Worm (Caenorhabditis elegans) whole organism, mixed stage, embryonic: ENCODE data around the gene kxd-1.

Experiments used
- M03D4.4 ChIP-seq: sonication (generic microtip); optimal IDR thresholded peaks from 2 replicates; lab custom pipeline; 2017; ENCODE audit warnings: mild to moderate bottlenecking, missing genetic modification characterization, missing compliant biosample characterization
- bed-3 ChIP-seq: fragments of 200-800 bp; sonication (Bioruptor generic); optimal IDR thresholded peaks from 3 replicates; lab custom pipeline; 2018; ENCODE audit warnings: mild to moderate bottlenecking, missing genetic modification characterization, moderate library complexity, missing compliant biosample characterization
- blmp-1 ChIP-seq: fragments of 150-350 bp; optimal IDR thresholded peaks from 2 replicates; lab custom pipeline; 2014; ENCODE audit warnings: missing biosample characterization, missing genetic modification characterization
- ceh-39 ChIP-seq: fragments of 150-350 bp; optimal IDR thresholded peaks from 2 replicates; lab custom pipeline; 2014; ENCODE audit warnings: missing biosample characterization, missing genetic modification characterization
- ceh-43 ChIP-seq: fragments of 200-800 bp; sonication (Bioruptor generic); optimal IDR thresholded peaks from 2 replicates; lab custom pipeline; 2018; ENCODE audit warnings: mild to moderate bottlenecking, missing genetic modification characterization, moderate library complexity, missing compliant biosample characterization
- ceh-83 ChIP-seq: fragments of 200-800 bp; sonication (Bioruptor generic); optimal IDR thresholded peaks from 2 replicates; lab custom pipeline; 2018; ENCODE audit warnings: mild to moderate bottlenecking, missing genetic modification characterization, missing compliant biosample characterization
- ces-1 ChIP-seq: fragments of 150-350 bp; optimal IDR thresholded peaks from 2 replicates; lab custom pipeline; 2014; ENCODE audit warnings: missing biosample characterization, missing genetic modification reagents, missing genetic modification characterization
- cnd-1 ChIP-seq: fragments of 200-800 bp; sonication (Bioruptor generic); optimal IDR thresholded peaks from 2 replicates; lab custom pipeline; 2018; ENCODE audit warnings: mild to moderate bottlenecking, missing genetic modification characterization, missing compliant biosample characterization
- drap-1 ChIP-seq: fragments of 200-800 bp; sonication (Bioruptor generic); optimal IDR thresholded peaks from 3 replicates; lab custom pipeline; 2018; ENCODE audit warnings: mild to moderate bottlenecking, missing genetic modification characterization, missing compliant biosample characterization
- elt-3 ChIP-seq: fragments of 150-350 bp; optimal IDR thresholded peaks from 2 replicates; lab custom pipeline; 2014; ENCODE audit warnings: missing biosample characterization, missing genetic modification characterization
- flh-1 ChIP-seq: fragments of 200-800 bp; sonication (Bioruptor generic); optimal IDR thresholded peaks from 2 replicates; lab custom pipeline; 2018; ENCODE audit warnings: mild to moderate bottlenecking, missing genetic modification characterization, moderate library complexity, missing compliant biosample characterization
- lin-13 ChIP-seq: fragments of 150-350 bp; optimal IDR thresholded peaks from 2 replicates; lab custom pipeline; 2014; ENCODE audit warnings: missing biosample characterization, missing genetic modification characterization
- lsy-2 ChIP-seq: fragments of 150-350 bp; optimal IDR thresholded peaks from 2 replicates; lab custom pipeline; 2014; ENCODE audit warnings: missing biosample characterization, missing genetic modification characterization
- mep-1 ChIP-seq: fragments of 150-350 bp; optimal IDR thresholded peaks from 2 replicates; lab custom pipeline; 2017; ENCODE audit warnings: missing biosample characterization, missing genetic modification reagents, missing genetic modification characterization, inconsistent platforms
- mls-2 ChIP-seq: sonication (generic microtip); optimal IDR thresholded peaks from 2 replicates; lab custom pipeline; 2016; ENCODE audit warnings: mild to moderate bottlenecking, missing genetic modification characterization, moderate library complexity, missing compliant biosample characterization
- nhr-2 ChIP-seq: fragments of 150-350 bp; optimal IDR thresholded peaks from 2 replicates; lab custom pipeline; 2014; ENCODE audit warnings: missing biosample characterization, missing genetic modification characterization
- nhr-237 ChIP-seq: fragments of 150-350 bp; optimal IDR thresholded peaks from 2 replicates; lab custom pipeline; 2014; ENCODE audit warnings: missing biosample characterization, missing genetic modification characterization
- nhr-28 ChIP-seq: fragments of 150-350 bp; optimal IDR thresholded peaks from 2 replicates; lab custom pipeline; 2014; ENCODE audit warnings: missing biosample characterization, missing genetic modification characterization
- nhr-76 ChIP-seq: sonication (generic microtip); optimal IDR thresholded peaks from 2 replicates; lab custom pipeline; 2017; ENCODE audit warnings: missing biosample characterization, missing genetic modification characterization
- pha-4 ChIP-seq: fragments of 150-350 bp; optimal IDR thresholded peaks from 2 replicates; lab custom pipeline; 2018; ENCODE audit warnings: missing biosample characterization, missing genetic modification reagents, missing genetic modification characterization
- sem-2 ChIP-seq: fragments of 200-800 bp; sonication (Bioruptor generic); optimal IDR thresholded peaks from 2 replicates; lab custom pipeline; 2018; ENCODE audit warnings: mild to moderate bottlenecking, missing genetic modification characterization, missing compliant biosample characterization
- snpc-4 ChIP-seq: fragments of 150-350 bp; optimal IDR thresholded peaks from 2 replicates; lab custom pipeline; 2014; ENCODE audit warnings: missing biosample characterization, missing genetic modification characterization
- sptf-1 ChIP-seq: sonication (generic microtip); optimal IDR thresholded peaks from 2 replicates; lab custom pipeline; 2017; ENCODE audit warnings: mild to moderate bottlenecking, missing genetic modification characterization, moderate library complexity, missing compliant biosample characterization
- tbx-8 ChIP-seq: fragments of 200-800 bp; sonication (Bioruptor generic); optimal IDR thresholded peaks from 2 replicates; lab custom pipeline; 2018; ENCODE audit warnings: mild to moderate bottlenecking, missing genetic modification characterization, moderate library complexity, missing compliant biosample characterization
- unc-120 ChIP-seq: sonication (generic microtip); optimal IDR thresholded peaks from 2 replicates; lab custom pipeline; 2017; ENCODE audit warnings: missing genetic modification characterization, missing compliant biosample characterization; ENCODE audit not compliant: poor library complexity, severe bottlenecking
- unc-39 ChIP-seq: fragments of 150-350 bp; optimal IDR thresholded peaks from 2 replicates; lab custom pipeline; 2014; ENCODE audit warnings: missing biosample characterization, missing genetic modification characterization
- unc-62 ChIP-seq: fragments of 150-350 bp; optimal IDR thresholded peaks from 2 replicates; lab custom pipeline; 2014; ENCODE audit warnings: missing biosample characterization, missing genetic modification reagents, missing genetic modification characterization
- ztf-11 ChIP-seq: fragments of 150-350 bp; optimal IDR thresholded peaks from 2 replicates; lab custom pipeline; 2014; ENCODE audit warnings: missing biosample characterization, missing genetic modification characterization

The kxd-1 gene

ce11 chrV:7220973-7221519 is at the start of gene kxd-1, which contains the start of the genes C13F10.8 and C13F10.6:
TSS of gene kxd-1 (plus strand) at chrV:7221469.
TSS of gene C13F10.8 (minus strand) at chrV:7221023.
TSS of gene C13F10.6 (minus strand) at chrV:7221039.
- TF ChIP-seq nhr-76 (no peak), mep-1 (tag; lab: Kevin White, UChicago) (peak; percentile 15)
- TF ChIP-seq, all 35 proteins: peak for 1

ce11 chrV:7175201-7175600 is 46.1 kb upstream of the kxd-1 start, which contains the start of gene lgc-39:
TSS of gene lgc-39 (plus strand) at chrV:7175501.
- no peak for TF ChIP-seq M03D4.4 (tag; lab: Kevin White, UChicago)
- TF ChIP-seq snpc-4 (tag; lab: Kevin White, UChicago) = no peak
- TF ChIP-seq ztf-11 (tag; lab: Kevin White, UChicago) = no peak
- no peak for TF ChIP-seq tbx-8
- no peak for TF ChIP-seq ceh-39
- no peak for TF ChIP-seq nhr-2 (tag; lab: Kevin White, UChicago)
- no peak for TF ChIP-seq unc-62 (GFP tag; lab: Kevin White, UChicago)
- no peak for TF ChIP-seq nhr-28 (tag; lab: Kevin White, UChicago)
- no peak for TF ChIP-seq elt-3 (tag; lab: Kevin White, UChicago)
- TF ChIP-seq cnd-1 (tag; lab: Kevin White, UChicago) = no peak
- no peak for TF ChIP-seq unc-120
- no peak for TF ChIP-seq ceh-43 (GFP tag; lab: Kevin White, UChicago)
- TF ChIP-seq flh-1 (GFP tag; lab: Kevin White, UChicago) = no peak
- TF ChIP-seq mep-1 (tag; lab: Kevin White, UChicago) = no peak
- TF ChIP-seq mls-2 (tag; lab: Kevin White, UChicago) = no peak

ce11 chrV:7178843-7179242 is 42.4 kb upstream of the kxd-1 start, which contains the start of gene cpsf-2:
TSS of gene cpsf-2 (plus strand) at chrV:7179172.
- TF ChIP-seq drap-1 (GFP tag; lab: Kevin White, UChicago) = no peak
- TF ChIP-seq nhr-237 = peak; percentile 9
- no peak for TF ChIP-seq sem-2 (GFP tag; lab: Kevin White, UChicago)
- no peak for TF ChIP-seq pha-4
- no peak for TF ChIP-seq lsy-2 (tag; lab: Kevin White, UChicago)
- no peak for TF ChIP-seq mls-2 (tag; lab: Kevin White, UChicago)
- no peak for TF ChIP-seq bed-3 (GFP tag; lab: Kevin White, UChicago)
- no peak for TF ChIP-seq lin-13 (tag; lab: Kevin White, UChicago)
- no peak for TF ChIP-seq unc-39 (tag; lab: Kevin White, UChicago)

ce11 chrV:7184549-7184948 is 36.7 kb upstream of the kxd-1 start, which contains the start of gene pitr-5:
TSS of gene pitr-5 (plus strand) at chrV:7184849.
- TF ChIP-seq sptf-1 (tag; lab: Kevin White, UChicago) = no peak
- TF ChIP-seq M03D4.4 (tag; lab: Kevin White, UChicago) = no peak
- TF ChIP-seq bed-3 (GFP tag; lab: Kevin White, UChicago) = no peak
- no peak for TF ChIP-seq cnd-1 (tag; lab: Kevin White, UChicago)
- TF ChIP-seq unc-39 (tag; lab: Kevin White, UChicago) = no peak

ce11 chrV:7186599-7186998 is 34.7 kb upstream of the kxd-1 start:
- no peak for TF ChIP-seq ceh-39
- no peak for TF ChIP-seq nhr-28 (tag; lab: Kevin White, UChicago)
- no peak for TF ChIP-seq blmp-1 (tag; lab: Kevin White, UChicago)
- TF ChIP-seq flh-1 (GFP tag; lab: Kevin White, UChicago) = no peak
- TF ChIP-seq tbx-8 = no peak

ce11 chrV:7187295-7187694 is 34.0 kb upstream of the kxd-1 start:
- TF ChIP-seq nhr-2 (tag; lab: Kevin White, UChicago) = no peak
- no peak for TF ChIP-seq elt-3 (tag; lab: Kevin White, UChicago)
- no peak for TF ChIP-seq nhr-28 (tag; lab: Kevin White, UChicago)
- TF ChIP-seq flh-1 (GFP tag; lab: Kevin White, UChicago) = no peak
- TF ChIP-seq lsy-2 (tag; lab: Kevin White, UChicago) = no peak
- TF ChIP-seq ces-1 (GFP tag; lab: Kevin White, UChicago) = no peak
- TF ChIP-seq blmp-1 (tag; lab: Kevin White, UChicago) = no peak
- no peak for TF ChIP-seq unc-62 (GFP tag; lab: Kevin White, UChicago)
- no peak for TF ChIP-seq ceh-83
